Fruit fly (Drosophila melanogaster) whole organism: ENCODE data around the gene CG11902.

Experiments
- CG8478 ChIP-seq: fragments of >200 bp; optimal IDR thresholded peaks from 2 replicates; lab custom pipeline; 2018; ENCODE audit warnings: inconsistent platforms
- Dll ChIP-seq: fragments of >200 bp; optimal IDR thresholded peaks from 2 replicates; lab custom pipeline; 2017
- EcR ChIP-seq, 2 experiments: fragments of >200 bp; optimal IDR thresholded peaks; 2 replicates each; lab custom pipeline; 2017; ENCODE audit warnings: missing biosample characterization in 2 of 2, missing genetic modification characterization in 2 of 2, missing genetic modification reagents in 2 of 2
- pan ChIP-seq: fragments of >200 bp; optimal IDR thresholded peaks from 2 replicates; lab custom pipeline; 2017
- psq ChIP-seq: fragments of >200 bp; optimal IDR thresholded peaks from 2 replicates; lab custom pipeline; 2017
- usp ChIP-seq: fragments of >200 bp; optimal IDR thresholded peaks from 2 replicates; lab custom pipeline; 2017; ENCODE audit warnings: missing biosample characterization, missing genetic modification characterization, mixed read lengths

CG11902 gene

dm6 chr3R:25331103-25331502 lies 4.0 kb upstream of the CG11902 start, which contains the start of gene CHKov2:
TSS of gene CHKov2 (minus strand) at chr3R:25331203.
- no peak for TF ChIP-seq Dll (lab: Kevin White, UChicago)
- no peak for TF ChIP-seq usp (GFP tag; lab: Kevin White, UChicago)
- no peak for TF ChIP-seq EcR (GFP tag; optimal IDR thresholded peaks at IDR 0.05; lab: Kevin White, UChicago)
- TF ChIP-seq pan (lab: Kevin White, UChicago): no peak
- no peak for TF ChIP-seq CG8478 (lab: Kevin White, UChicago)
- TF ChIP-seq psq (lab: Kevin White, UChicago): no peak

DNA sequence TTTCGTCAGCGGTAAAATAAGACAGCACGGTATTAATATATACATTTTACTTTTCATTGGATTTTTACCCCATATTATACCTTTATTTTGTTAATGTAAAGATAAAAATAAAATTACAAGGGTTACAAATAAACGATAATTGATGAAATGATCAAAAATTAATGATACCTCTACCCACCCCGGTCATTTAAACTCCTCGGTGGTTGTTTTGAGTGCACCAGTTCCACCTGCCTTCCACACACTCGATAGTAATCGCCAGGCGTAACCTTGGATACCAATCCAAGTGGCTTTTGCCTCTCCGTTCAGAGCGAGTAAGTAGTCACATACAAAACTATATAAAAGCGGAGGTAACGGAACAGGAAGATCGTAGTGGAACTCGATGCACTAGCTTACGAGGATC lies 4.9 kb downstream of the CG11902 start, which contains the start of gene rha:
Gene rha (plus strand): TSS at position 301 of the 400 bp plus-strand sequence.
- TF ChIP-seq CG8478 (lab: Kevin White, UChicago): no peak
- TF ChIP-seq Dll (lab: Kevin White, UChicago): no peak
- no peak for TF ChIP-seq pan (lab: Kevin White, UChicago)
- no peak for TF ChIP-seq psq (lab: Kevin White, UChicago)
- no peak for TF ChIP-seq usp (GFP tag; lab: Kevin White, UChicago)
- TF ChIP-seq EcR (GFP tag; optimal IDR thresholded peaks at IDR 0.05; lab: Kevin White, UChicago): no peak

- no peak for TF ChIP-seq pan (lab: Kevin White, UChicago)
- no peak for TF ChIP-seq EcR (GFP tag; optimal IDR thresholded peaks at IDR 0.05; lab: Kevin White, UChicago)
- TF ChIP-seq usp (GFP tag; lab: Kevin White, UChicago): no peak
These were observed 11.8 kb downstream of the CG11902 start, which contains the start of gene tobi for dm6 chr3R:25346899-25347298. TSS of gene tobi (minus strand) at chr3R:25346921.

DNA sequence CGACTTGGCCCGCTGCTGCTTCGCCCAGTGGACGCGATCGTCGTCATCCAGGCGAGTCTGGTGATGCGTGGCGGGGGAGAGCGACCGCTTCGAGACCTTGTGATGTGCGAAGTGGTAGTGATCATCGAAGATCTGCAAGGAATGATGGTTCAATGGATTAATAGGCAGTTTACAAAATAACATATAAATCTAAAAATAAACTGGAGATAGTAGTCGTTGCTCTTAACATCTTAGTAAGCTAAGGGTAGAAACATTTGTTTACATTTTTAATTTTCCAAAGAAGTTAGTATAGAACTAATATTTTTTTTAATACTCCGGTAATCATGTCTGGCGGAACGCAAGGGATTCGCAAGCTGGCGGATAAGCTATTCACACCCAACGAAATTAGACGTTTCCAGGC lies 22.9 kb downstream of the CG11902 start, which contains the start of gene ND-49L:
Gene ND-49L (plus strand): TSS at position 301 of the 400 bp plus-strand sequence.
- TF ChIP-seq CG8478 (lab: Kevin White, UChicago) (no peak), Dll (lab: Kevin White, UChicago) (no peak), EcR (GFP tag; optimal IDR thresholded peaks at IDR 0.05; lab: Kevin White, UChicago) (no peak), psq (lab: Kevin White, UChicago) (no peak), usp (GFP tag; lab: Kevin White, UChicago) (no peak), pan (lab: Kevin White, UChicago) (no peak)

DNA sequence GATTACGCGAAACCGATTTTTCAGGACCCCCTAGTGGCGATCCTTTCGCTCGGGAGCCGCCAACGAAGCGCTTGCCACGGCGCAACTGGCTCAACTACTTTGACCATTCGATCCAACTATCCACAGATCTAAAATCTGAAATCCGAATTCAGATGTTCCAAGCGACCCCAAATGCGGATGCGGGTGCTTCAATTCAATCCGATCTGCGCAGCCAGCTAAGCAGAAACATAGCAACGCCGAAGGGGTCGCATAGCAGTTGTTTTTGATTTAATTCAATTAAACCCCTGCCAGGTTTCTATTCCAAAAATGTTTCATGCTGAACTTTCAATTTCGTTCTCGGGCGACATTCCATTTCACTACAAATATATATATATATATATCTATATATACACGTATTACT lies 47.6 kb downstream of the CG11902 start, which contains the start of gene alrm:
Gene alrm (minus strand): TSS at position 101 of the 400 bp plus-strand sequence.
- no peak for TF ChIP-seq pan (lab: Kevin White, UChicago)
- TF ChIP-seq psq (lab: Kevin White, UChicago): no peak
- no peak for TF ChIP-seq CG8478 (lab: Kevin White, UChicago)
- TF ChIP-seq EcR (GFP tag; optimal IDR thresholded peaks at IDR 0.05; lab: Kevin White, UChicago): no peak
- no peak for TF ChIP-seq Dll (lab: Kevin White, UChicago)
- no peak for TF ChIP-seq usp (GFP tag; lab: Kevin White, UChicago)

- TF ChIP-seq psq (lab: Kevin White, UChicago) (no peak), Dll (lab: Kevin White, UChicago) (no peak), EcR (GFP tag; optimal IDR thresholded peaks at IDR 0.05; lab: Kevin White, UChicago) (no peak), pan (lab: Kevin White, UChicago) (no peak), usp (GFP tag; lab: Kevin White, UChicago) (no peak), CG8478 (lab: Kevin White, UChicago) (no peak)
These were observed 48.3 kb downstream of the CG11902 start, which contains the start of gene CG31437 for dm6 chr3R:25383400-25383799. TSS of gene CG31437 (plus strand) at chr3R:25383700.

DNA sequence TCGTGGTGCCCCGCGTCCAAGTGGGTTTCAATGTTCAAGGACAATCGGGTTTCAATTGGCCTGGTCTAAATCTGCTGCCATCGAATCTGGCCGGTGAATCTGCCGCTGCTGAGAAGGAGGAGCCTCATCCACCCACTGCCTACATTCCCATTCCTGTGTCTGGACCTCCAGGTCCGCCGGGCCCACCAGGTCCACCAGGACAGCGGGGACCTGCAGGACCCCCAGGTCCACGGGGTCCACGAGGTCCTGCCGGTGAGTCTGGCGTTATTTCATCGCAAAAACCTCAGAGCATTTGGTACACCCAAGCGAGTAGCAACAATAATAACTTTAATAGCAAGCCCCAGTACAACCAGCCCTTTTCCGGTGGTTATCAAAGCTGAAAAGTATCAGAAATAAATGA lies 49.1 kb downstream of the CG11902 start:
- TF ChIP-seq Dll (lab: Kevin White, UChicago) (no peak), CG8478 (lab: Kevin White, UChicago) (no peak), usp (GFP tag; lab: Kevin White, UChicago) (no peak), psq (lab: Kevin White, UChicago) (no peak)

DNA sequence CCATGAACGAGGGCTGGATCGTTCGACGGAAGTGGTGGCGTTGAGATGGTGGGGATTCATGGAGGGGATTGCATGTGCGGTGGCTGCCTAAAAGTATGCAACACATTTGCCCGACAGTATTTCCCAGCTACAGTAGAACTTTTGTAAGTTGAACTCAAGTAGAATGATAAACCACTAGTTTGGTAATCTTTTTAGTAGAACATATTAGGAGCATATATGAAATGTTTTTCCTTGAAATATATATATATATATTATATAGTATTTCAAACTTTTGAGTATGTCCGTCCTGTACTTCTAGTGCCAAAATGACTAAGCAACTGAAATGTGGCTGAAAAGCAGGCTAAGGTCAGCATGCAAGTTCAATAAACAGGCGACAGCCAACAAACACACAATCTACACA lies 53.5 kb downstream of the CG11902 start:
- TF ChIP-seq Dll (lab: Kevin White, UChicago) (no peak), pan (lab: Kevin White, UChicago) (no peak), CG8478 (lab: Kevin White, UChicago) (no peak), psq (lab: Kevin White, UChicago) (no peak), EcR (GFP tag; optimal IDR thresholded peaks at IDR 0.05; lab: Kevin White, UChicago) (no peak), usp (GFP tag; lab: Kevin White, UChicago) (no peak)
